Worm (Caenorhabditis elegans) whole organism, L4/young adult: ENCODE measurements around the gene gon-1.
A peak's percentile ranks its signal among the peaks of the same experiment; 100 is the strongest.

Source experiments
- W03F9.2 ChIP-seq: fragments of 150-350 bp; optimal IDR thresholded peaks from 2 replicates; lab custom pipeline; 2014; ENCODE audit warnings: missing biosample characterization, missing genetic modification characterization
- dao-5 ChIP-seq: sonication (generic microtip); optimal IDR thresholded peaks from 2 replicates; lab custom pipeline; 2016; ENCODE audit warnings: missing genotype, missing genetic modification characterization, moderate library complexity, missing compliant biosample characterization
- him-1 ChIP-seq: sonication (generic microtip); optimal IDR thresholded peaks from 2 replicates; lab custom pipeline; 2016; ENCODE audit warnings: missing genotype, missing genetic modification reagents, missing genetic modification characterization, missing compliant biosample characterization

The gon-1 gene

DNA sequence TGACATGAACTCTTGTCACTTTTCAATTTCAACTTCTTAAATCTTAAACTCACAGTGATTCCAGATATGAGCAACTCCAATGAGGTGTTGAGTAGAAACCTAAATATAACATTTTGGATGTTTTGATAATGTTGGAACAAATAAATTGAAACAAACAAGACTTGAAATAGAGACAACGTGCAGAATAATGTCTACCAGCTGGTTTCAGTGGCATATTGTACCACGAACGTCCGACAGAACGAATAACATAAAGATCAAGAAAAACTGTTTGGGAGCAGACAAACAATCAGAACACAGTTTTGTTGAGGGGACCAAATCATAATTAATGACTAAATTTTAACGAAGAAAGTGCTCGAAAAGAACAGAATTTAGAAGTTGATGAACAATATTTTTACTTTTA, at the start of gene gon-1:
Gene gon-1 (minus strand): TSS at position 101 of the 400 bp plus-strand sequence.
- TF ChIP-seq him-1 (tag; lab: Kevin White, UChicago): no peak
- TF ChIP-seq W03F9.2 (tag; lab: Kevin White, UChicago): no peak
- TF ChIP-seq dao-5 (tag; lab: Kevin White, UChicago): no peak

DNA sequence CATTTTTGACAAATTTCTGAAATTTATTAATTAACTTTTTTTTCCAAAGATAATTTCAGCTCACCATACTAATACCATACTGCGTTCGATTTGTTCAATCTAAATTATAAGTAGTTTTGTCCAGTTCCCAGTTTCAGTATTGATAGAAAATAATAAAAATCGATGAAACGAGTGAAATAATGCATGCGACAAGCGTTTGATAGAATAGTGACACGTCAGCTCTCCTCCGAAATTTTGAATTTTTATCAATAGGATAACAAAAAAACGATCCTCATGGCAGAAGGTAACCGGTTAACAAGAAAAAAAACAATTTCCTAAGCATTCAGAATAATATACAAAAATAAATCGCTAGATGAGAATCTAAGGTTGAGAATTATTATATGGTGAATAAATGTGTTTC, 48.5 kb upstream of the gon-1 start, which contains the start of gene C47E12.3:
Gene C47E12.3 (minus strand): TSS at position 101 of the 400 bp plus-strand sequence.
- TF ChIP-seq dao-5 (tag; lab: Kevin White, UChicago): no peak
- TF ChIP-seq him-1 (tag; lab: Kevin White, UChicago): no peak
- no peak for TF ChIP-seq W03F9.2 (tag; lab: Kevin White, UChicago)

DNA sequence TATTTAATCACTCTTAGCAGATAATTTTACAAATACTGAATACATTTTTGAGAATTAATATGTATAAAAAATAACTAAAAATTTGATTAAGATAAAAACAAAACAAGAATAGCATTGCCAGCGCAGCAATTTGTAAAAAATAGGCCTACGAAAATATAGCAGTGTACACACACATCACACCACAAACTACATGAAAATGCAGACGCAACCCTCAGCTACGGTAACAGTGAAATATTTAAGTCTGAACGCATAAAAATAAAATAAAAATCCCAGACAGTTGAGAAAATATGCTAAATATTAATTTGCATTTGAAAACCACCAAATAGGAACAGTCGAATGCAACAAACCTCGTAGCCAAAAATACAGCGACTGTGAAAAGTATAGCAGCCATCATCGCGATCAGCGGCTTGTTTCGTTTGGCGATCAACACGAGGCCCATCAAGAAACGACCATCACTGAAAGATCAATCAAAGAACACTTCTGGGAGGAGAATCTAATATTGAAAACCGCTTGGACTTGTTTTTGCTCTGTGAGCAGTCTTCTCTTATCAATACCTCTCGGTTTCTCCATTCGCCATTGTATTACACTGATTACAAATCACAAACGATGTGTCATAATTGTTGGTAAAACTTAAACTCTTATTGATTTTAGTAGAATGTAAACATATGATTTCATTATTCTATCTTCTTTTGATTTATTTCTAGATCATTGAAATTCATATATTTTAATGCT, 45.4 kb upstream of the gon-1 start, which contains the start of gene pyp-1:
Gene pyp-1 (minus strand): TSS at position 439 of the 732 bp plus-strand sequence.
- no peak for TF ChIP-seq W03F9.2 (tag; lab: Kevin White, UChicago)
- no peak for TF ChIP-seq him-1 (tag; lab: Kevin White, UChicago)
- no peak for TF ChIP-seq dao-5 (tag; lab: Kevin White, UChicago)

DNA sequence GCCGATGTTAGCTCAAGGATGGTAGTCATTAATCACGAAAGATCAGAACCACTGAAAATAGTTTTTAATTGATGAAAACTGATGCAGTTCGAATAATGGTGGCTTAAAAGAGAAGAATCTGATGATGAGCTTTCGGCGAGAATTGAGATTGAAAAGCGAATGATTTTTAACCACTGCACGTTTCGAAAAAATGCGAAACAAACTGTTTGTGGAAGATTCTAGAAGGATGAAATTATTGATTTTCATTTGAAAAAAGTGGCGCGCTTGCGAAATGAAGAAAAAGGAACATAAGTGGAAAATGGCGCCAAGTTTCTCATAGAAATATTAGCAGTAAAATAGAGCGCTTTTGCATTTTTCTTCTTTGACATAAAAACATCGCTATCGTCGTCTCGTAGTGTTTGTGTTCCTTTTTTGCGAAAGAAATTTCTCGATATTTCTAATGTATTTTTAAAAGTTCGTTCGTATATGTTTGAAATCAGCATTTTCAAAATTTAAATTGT, 41.7 kb upstream of the gon-1 start, which contains the start of gene uba-1:
Gene uba-1 (minus strand): TSS at position 51 of the 500 bp plus-strand sequence.
- TF ChIP-seq dao-5 (tag; lab: Kevin White, UChicago) (no peak), him-1 (tag; lab: Kevin White, UChicago) (no peak), W03F9.2 (tag; lab: Kevin White, UChicago) (peak; percentile 34)

DNA sequence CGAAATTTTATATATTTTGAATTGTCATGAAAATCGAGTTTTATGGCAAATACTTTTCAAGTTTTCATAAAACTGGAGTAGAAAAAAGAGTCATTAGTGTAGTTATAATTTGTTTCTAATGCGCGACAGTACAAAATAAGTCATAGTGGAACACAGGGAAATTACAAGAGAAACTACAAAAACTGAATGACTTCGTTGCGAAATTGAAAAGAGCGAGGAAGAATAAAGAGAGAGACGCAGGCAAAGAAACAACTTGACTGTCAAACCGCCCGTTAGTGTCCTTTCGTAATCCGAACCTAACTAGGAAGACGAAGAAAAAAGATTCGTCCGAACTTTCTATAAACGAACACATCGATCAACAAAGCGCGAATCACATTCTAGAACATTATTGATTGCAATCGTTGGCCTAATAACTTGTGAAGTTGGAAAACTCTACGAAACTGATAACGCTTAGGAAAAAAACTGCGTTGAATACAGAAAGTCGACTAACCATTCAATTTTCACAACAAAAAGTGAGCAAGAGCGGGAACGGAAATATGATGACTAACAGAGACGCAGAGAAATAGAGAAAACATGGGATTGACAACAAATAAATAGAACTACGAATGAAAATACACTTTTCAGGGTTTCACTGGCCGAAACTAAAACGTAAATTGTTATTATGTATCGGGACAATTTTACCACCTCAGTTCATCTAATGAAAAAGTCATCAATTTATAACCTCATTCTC, 40.3 kb upstream of the gon-1 start:
- TF ChIP-seq W03F9.2 (tag; lab: Kevin White, UChicago) (peak; percentile 50), dao-5 (tag; lab: Kevin White, UChicago) (no peak), him-1 (tag; lab: Kevin White, UChicago) (no peak)

DNA sequence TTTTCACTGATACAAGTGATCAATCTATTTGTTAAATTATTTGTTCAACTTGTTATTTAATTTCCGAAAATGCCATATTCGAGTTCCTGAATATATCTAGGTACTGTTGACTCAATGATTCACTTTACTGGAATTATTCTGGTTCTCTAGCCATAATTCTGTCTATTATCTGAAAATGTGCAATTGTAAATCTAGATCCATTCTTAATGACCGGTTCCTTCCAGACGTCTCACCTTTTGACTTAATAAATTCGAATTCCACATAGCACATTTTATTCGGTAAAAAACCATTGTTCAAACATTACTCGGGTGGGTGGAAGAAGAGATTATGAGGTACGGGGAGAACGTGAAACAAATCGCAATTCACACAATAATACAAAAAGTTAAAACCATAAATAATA, 36.2 kb upstream of the gon-1 start:
- TF ChIP-seq him-1 (tag; lab: Kevin White, UChicago) (no peak), dao-5 (tag; lab: Kevin White, UChicago) (no peak), W03F9.2 (tag; lab: Kevin White, UChicago) (no peak)

DNA sequence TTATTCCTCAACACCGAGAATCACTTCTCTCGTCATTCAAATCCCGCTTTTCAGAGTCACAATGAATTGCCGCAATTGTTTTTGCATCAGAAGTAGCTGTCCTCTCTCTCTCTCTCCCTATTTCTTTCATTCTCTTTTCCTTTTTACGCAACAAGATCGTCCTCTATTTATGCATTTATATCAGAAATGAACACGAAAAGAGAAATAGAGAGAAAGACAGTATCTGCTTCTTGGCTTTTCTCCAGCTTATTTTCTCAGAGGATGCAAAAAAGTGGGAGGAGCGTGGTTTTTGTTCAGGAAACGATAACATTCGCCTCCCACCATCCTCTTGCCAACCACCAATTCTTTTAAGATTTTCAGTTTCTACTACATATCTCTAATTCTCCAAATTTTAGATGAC, 29.7 kb upstream of the gon-1 start, which contains the start of gene mam-2:
Gene mam-2 (plus strand): TSS at position 301 of the 400 bp plus-strand sequence.
- TF ChIP-seq W03F9.2 (tag; lab: Kevin White, UChicago) (no peak), him-1 (tag; lab: Kevin White, UChicago) (no peak), dao-5 (tag; lab: Kevin White, UChicago) (no peak)

DNA sequence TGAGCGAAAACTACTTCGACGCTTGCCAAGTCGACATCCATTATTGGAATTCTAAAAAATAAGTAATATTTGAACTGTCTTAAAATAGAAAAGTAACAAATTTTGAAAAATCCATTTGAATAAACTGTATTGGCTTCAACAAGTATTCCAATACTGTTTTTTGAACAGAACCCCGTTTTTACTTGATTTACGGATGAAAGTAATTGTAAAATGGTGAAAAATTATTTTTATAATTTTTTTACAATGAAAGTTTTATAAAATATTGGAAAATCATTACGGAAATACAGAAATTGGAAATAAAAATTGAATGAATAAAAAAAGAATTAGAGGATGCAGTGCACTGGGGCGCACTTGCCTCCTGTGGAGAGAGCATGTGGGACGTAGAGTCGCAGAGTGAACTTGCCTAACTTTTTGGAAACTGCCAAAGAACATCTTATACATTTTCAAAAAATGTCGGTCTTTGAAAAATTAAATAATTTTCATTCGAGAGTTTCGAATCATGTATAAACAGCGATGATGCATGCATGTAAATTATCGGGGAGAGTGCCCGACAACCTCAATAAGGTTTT, 29.1 kb upstream of the gon-1 start, which contains the start of gene rrp-1:
Gene rrp-1 (minus strand): TSS at position 51 of the 569 bp plus-strand sequence.
- TF ChIP-seq W03F9.2 (tag; lab: Kevin White, UChicago) (no peak), him-1 (tag; lab: Kevin White, UChicago) (no peak), dao-5 (tag; lab: Kevin White, UChicago) (no peak)

DNA sequence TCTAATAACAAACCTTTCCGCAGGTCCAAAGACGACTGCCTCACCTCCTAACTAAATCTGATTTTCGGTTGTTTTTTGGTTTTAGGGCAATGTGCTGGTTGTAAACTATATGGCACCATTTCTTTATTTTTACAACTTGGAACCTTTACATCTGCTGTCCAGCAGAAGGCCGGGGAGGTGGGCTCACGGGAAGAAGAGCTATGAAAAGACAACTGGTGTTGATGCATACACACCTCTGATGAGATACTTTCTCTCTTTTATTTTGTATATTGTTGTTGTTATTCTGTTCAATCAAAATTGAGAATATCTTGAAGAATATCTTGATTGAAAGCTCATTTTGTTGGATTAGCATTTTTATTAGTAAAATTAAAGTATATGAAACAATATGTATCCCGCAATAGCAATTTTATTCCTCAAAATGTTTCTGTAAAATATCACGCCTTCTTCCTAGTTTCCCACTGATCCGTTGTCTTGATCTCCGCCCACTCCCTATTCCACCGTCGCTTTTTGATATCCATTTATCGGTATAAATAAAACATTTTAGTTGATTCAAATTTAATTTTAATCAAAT, 24.5 kb upstream of the gon-1 start, which contains the start of gene dhp-2:
Gene dhp-2 (plus strand): TSS at position 521 of the 571 bp plus-strand sequence.
- TF ChIP-seq W03F9.2 (tag; lab: Kevin White, UChicago) (no peak), dao-5 (tag; lab: Kevin White, UChicago) (no peak), him-1 (tag; lab: Kevin White, UChicago) (no peak)

DNA sequence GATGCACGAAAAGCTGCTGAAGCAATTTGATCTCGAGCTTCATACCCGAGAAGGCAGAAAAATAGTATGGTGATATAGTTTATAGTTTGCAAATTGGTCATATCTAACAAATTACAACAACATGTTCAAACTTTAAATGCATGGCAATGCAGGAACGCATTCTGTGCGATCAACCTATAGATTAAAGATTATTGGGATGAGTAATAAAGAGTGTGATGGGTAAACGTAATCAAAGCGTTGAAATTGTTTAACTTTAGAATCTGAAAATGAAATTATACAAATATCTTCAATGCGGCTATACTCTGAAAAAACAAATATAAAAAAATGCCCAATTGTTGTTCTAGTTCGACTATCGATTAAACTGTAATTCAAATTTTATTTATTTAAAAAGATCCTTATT, 23.1 kb upstream of the gon-1 start, which contains the start of gene C47E12.14:
Gene C47E12.14 (minus strand): TSS at position 101 of the 400 bp plus-strand sequence.
- TF ChIP-seq W03F9.2 (tag; lab: Kevin White, UChicago): no peak
- no peak for TF ChIP-seq him-1 (tag; lab: Kevin White, UChicago)
- TF ChIP-seq dao-5 (tag; lab: Kevin White, UChicago): no peak

DNA sequence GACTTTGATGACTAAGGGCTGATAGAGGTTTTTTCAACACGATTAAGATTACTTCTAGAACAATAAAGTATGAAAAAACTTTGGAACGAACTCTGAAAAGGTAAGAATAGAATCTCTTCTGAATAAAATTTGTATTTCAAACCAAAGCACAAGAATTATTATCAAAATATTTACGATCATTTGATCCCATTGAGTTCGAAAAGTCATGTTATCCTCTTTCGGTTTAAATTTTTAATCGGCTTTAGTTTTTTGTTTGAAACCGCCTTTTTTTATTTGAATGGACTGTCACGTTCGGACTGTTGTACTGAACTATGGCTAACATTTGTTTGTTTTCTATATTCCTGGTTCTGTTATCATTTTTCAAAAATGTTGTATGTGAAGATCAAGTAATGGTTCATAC, 21.2 kb upstream of the gon-1 start, which contains the start of gene C47E12.9:
Gene C47E12.9 (plus strand): TSS at position 301 of the 400 bp plus-strand sequence.
- TF ChIP-seq W03F9.2 (tag; lab: Kevin White, UChicago) (no peak), dao-5 (tag; lab: Kevin White, UChicago) (no peak), him-1 (tag; lab: Kevin White, UChicago) (no peak)

DNA sequence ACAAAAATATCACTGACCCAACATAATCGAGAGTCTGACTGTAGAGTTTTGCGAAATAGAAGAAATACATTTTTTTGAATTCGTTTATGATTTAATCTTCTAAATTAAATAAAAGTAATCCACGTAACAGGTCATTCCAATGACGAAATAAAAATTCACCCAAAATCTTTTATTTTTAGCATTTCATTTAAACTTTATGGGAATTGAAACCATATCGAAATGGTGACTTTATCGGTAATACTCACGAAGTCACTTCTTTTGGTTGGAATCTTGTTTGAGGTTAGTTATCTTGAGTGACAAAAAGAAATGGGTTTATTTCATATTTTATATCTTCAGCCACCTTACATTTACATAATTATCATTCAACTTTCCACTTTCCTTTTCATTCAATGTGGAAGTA, 19.4 kb upstream of the gon-1 start, which contains the start of the genes C47E12.12 and C47E12.10:
Gene C47E12.12 (minus strand): TSS at position 101 of the 400 bp plus-strand sequence.
Gene C47E12.10 (plus strand): TSS at position 172 of the 400 bp plus-strand sequence.
- TF ChIP-seq W03F9.2 (tag; lab: Kevin White, UChicago): no peak
- TF ChIP-seq dao-5 (tag; lab: Kevin White, UChicago): no peak
- no peak for TF ChIP-seq him-1 (tag; lab: Kevin White, UChicago)
